Fruit fly (Drosophila melanogaster): ENCODE data around the gene Naa60.
A peak's percentile ranks its signal among the peaks of the same experiment; 100 is the strongest.

The Naa60 gene

DNA sequence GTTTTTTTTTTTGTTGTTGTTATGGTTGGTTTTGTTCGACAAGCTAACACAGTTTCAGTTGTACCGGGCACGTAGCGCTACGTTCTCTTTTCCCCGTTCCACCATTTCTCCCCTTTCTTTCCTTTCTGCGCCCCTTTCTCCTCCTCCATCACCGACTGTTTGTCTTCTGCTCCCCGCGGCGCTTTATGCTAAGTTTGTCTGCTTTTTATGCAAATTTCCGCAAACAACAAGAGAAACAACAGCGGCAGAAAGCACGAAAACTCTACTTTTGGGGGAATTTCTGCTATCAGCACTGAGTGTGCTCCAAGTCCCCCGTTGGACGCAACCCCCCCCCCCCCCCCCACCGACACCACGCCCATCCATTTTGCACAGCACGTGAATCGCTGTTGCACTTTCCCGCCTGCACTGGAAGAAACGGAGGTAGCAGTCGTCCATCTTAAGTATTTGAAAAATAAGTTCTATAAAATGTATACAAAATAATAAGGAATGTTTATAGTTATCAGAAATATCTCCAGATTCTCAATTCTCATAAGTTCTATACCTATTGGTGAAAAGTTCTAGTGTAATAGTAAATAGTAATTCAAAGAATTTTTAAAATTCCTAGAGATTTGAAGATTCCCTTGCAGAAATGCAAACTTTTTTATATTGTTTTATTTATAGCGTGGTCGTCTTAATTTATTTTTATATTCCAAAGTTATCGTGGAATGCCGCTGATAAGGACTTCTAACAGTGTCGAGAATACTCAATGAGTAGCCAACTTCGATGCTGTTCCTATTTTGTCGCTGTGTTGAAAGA, 38.4 kb downstream of the Naa60 start (continued):
- TF ChIP-seq C15 (GFP tag; IDR thresholded peaks at IDR 0.05), result no peak
- no peak for TF ChIP-seq chinmo (GFP tag; IDR thresholded peaks at IDR 0.05; ENCODE audit: partially characterized antibody)
- TF ChIP-seq Dref (GFP tag; IDR thresholded peaks at IDR 0.05), result no peak
- no peak for TF ChIP-seq prd (optimal IDR thresholded peaks at IDR 0.05)
- TF ChIP-seq prd (GFP tag; IDR thresholded peaks at IDR 0.05), result 0 out of 3 replicates have a peak, but pooled peaks have one; percentile 7
- no peak for TF ChIP-seq seq (GFP tag; IDR thresholded peaks at IDR 0.05)
- no peak for TF ChIP-seq ac (GFP tag; optimal IDR thresholded peaks at IDR 0.05)
- no peak for TF ChIP-seq CG12659 (GFP tag; optimal IDR thresholded peaks at IDR 0.05)
- no peak for TF ChIP-seq bigmax (GFP tag; optimal IDR thresholded peaks at IDR 0.05)
- no peak for TF ChIP-seq CG16815 (GFP tag; optimal IDR thresholded peaks at IDR 0.05)
- TF ChIP-seq CG8478 (optimal IDR thresholded peaks at IDR 0.05), result no peak
- TF ChIP-seq CG18476 (GFP tag; optimal IDR thresholded peaks at IDR 0.05), result no peak
- TF ChIP-seq CG11085 (GFP tag; IDR thresholded peaks at IDR 0.05), result no peak
- TF ChIP-seq CG2678 (tag; optimal IDR thresholded peaks at IDR 0.05), result peak; percentile 7
- no peak for TF ChIP-seq pan (optimal IDR thresholded peaks at IDR 0.05)
- TF ChIP-seq pan (GFP tag; optimal IDR thresholded peaks at IDR 0.05 in 1 of 2, IDR thresholded peaks at IDR 0.05 in 1 of 2), result peak in 1 of 2 experiments; percentile 15
- TF ChIP-seq CG9932 (GFP tag; IDR thresholded peaks at IDR 0.05), result 0 out of 2 replicates have a peak, but pooled peaks have one; percentile 26
- no peak for TF ChIP-seq insv (GFP tag; optimal IDR thresholded peaks at IDR 0.05)
- no peak for TF ChIP-seq CG12219 (GFP tag; optimal IDR thresholded peaks at IDR 0.05)
- peak; percentile 46; the same call in 1 of the 2 replicates for TF ChIP-seq vvl (GFP tag; IDR thresholded peaks at IDR 0.05)
- no peak for TF ChIP-seq so (GFP tag; IDR thresholded peaks at IDR 0.05)
- no peak for TF ChIP-seq otp (GFP tag; IDR thresholded peaks at IDR 0.05)
- no peak for TF ChIP-seq Sox100B (GFP tag; optimal IDR thresholded peaks at IDR 0.05)
- no peak for TF ChIP-seq CHES-1-like (GFP tag; optimal IDR thresholded peaks at IDR 0.05)
- no peak for TF ChIP-seq wdn (GFP tag; IDR thresholded peaks at IDR 0.05)
- no peak for TF ChIP-seq Hmx (GFP tag; optimal IDR thresholded peaks at IDR 0.05)
- no peak for TF ChIP-seq ab (GFP tag; optimal IDR thresholded peaks at IDR 0.05)
- no peak for TF ChIP-seq CG6683 (GFP tag; optimal IDR thresholded peaks at IDR 0.05)
- TF ChIP-seq Rfx (GFP tag; IDR thresholded peaks at IDR 0.05), result no peak
- TF ChIP-seq CG8359 (GFP tag; optimal IDR thresholded peaks at IDR 0.05; ENCODE audit: borderline replicate concordance), result no peak
- no peak for TF ChIP-seq CG12744 (GFP tag; optimal IDR thresholded peaks at IDR 0.05)
- TF ChIP-seq CG7786 (GFP tag; optimal IDR thresholded peaks at IDR 0.05), result no peak
- TF ChIP-seq CG11504 (tag; optimal IDR thresholded peaks at IDR 0.05), result peak; percentile 31
- no peak for TF ChIP-seq CG17385 (GFP tag; optimal IDR thresholded peaks at IDR 0.05)
- TF ChIP-seq Xbp1 (GFP tag; optimal IDR thresholded peaks at IDR 0.05), result no peak
- TF ChIP-seq nom (GFP tag; optimal IDR thresholded peaks at IDR 0.05), result no peak
- TF ChIP-seq TFAM (GFP tag; optimal IDR thresholded peaks at IDR 0.05), result no peak
- no peak for TF ChIP-seq ind (GFP tag; optimal IDR thresholded peaks at IDR 0.05)
- TF ChIP-seq gro (GFP tag; optimal IDR thresholded peaks at IDR 0.05), result no peak
- TF ChIP-seq Med (GFP tag), result peak; percentile 48
- TF ChIP-seq gem (tag; optimal IDR thresholded peaks at IDR 0.05), result peak; percentile 14
- no peak for TF ChIP-seq z (GFP tag; IDR thresholded peaks at IDR 0.05)
- TF ChIP-seq Stat92E (GFP tag; optimal IDR thresholded peaks at IDR 0.05), result no peak
- no peak for TF ChIP-seq Lhr (GFP tag; optimal IDR thresholded peaks at IDR 0.05)
- TF ChIP-seq Sox102F (GFP tag; optimal IDR thresholded peaks at IDR 0.05), result peak; percentile 2
- TF ChIP-seq caup (GFP tag; optimal IDR thresholded peaks at IDR 0.05; ENCODE audit: severe bottlenecking), result no peak
- peak; percentile 23; the same call in 1 of the 2 replicates for TF ChIP-seq Drgx (GFP tag; IDR thresholded peaks at IDR 0.05)
- TF ChIP-seq pho (GFP tag; optimal IDR thresholded peaks at IDR 0.05), result no peak
- TF ChIP-seq tio (GFP tag; optimal IDR thresholded peaks at IDR 0.05), result no peak
- no peak for TF ChIP-seq CG11560 (tag; IDR thresholded peaks at IDR 0.05)
- no peak for TF ChIP-seq h (optimal IDR thresholded peaks at IDR 0.05)
